Worm (Caenorhabditis elegans): ENCODE data around the gene srx-4.

DNA sequence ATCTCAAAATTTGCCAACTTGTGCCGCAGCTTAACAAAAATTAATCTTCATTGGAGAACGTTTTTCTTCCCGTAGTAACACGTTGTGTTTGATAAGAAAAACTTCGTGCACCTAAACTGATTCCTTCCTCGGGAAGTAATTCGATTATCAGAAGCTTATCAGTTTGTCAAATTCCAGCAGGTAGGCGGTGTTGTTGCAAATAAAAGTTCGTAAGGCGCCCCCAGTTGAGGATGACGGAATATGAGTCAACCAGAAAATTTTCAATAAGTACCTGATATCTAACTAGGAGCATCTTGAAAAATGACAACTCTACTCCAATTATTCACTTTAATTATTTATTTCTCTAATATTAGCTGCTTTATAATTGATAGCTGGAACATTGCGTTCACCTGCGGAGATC, 49.2 kb upstream of the srx-4 start, which contains the start of gene C05E4.7:
- TF ChIP-seq ceh-48 (tag; optimal IDR thresholded peaks at IDR 0.05), result no peak
- TF ChIP-seq madf-2 (tag; optimal IDR thresholded peaks at IDR 0.05), result no peak
- no peak for TF ChIP-seq pag-3 (tag; optimal IDR thresholded peaks at IDR 0.05; ENCODE audit: borderline replicate concordance)
- no peak for TF ChIP-seq nfya-1 (tag; optimal IDR thresholded peaks at IDR 0.05)
- no peak for TF ChIP-seq nhr-11 (tag; optimal IDR thresholded peaks at IDR 0.05)
- TF ChIP-seq ceh-9 (tag; optimal IDR thresholded peaks at IDR 0.05), result no peak
- TF ChIP-seq pqm-1 (tag; optimal IDR thresholded peaks at IDR 0.05), result no peak
- no peak for TF ChIP-seq fkh-6 (tag; optimal IDR thresholded peaks at IDR 0.05)
- no peak for TF ChIP-seq npax-4 (tag; optimal IDR thresholded peaks at IDR 0.05)
- no peak for TF ChIP-seq tbx-2 (tag; optimal IDR thresholded peaks at IDR 0.05)
- no peak for TF ChIP-seq syd-9 (tag; optimal IDR thresholded peaks at IDR 0.05)
